Fruit fly (Drosophila melanogaster) whole organism, embryonic: ENCODE measurements around the gene defl.

Experiments
- Atf-2 ChIP-seq: fragments of 200-800 bp; sonication (Bioruptor generic); optimal IDR thresholded peaks from 2 replicates; lab custom pipeline; 2016; ENCODE audit warnings: missing biosample characterization, missing genetic modification characterization
- BEAF-32 ChIP-seq: fragments of 200-800 bp; sonication (Bioruptor generic); optimal IDR thresholded peaks from 3 replicates; lab custom pipeline; 2017; ENCODE audit warnings: missing biosample characterization, missing genetic modification characterization, mild to moderate bottlenecking, moderate library complexity, missing genetic modification reagents
- CG11696 ChIP-seq: fragments of 200-800 bp; sonication (Bioruptor generic); IDR thresholded peaks from 2 replicates; pipeline ENCODE4 v1.3.6; 2022; ENCODE audit warnings: missing biosample characterization, missing genetic modification characterization
- CG13775 ChIP-seq: fragments of 200-800 bp; sonication (Bioruptor generic); optimal IDR thresholded peaks from 3 replicates; lab custom pipeline; 2017; ENCODE audit warnings: missing biosample characterization, mild to moderate bottlenecking, missing genetic modification characterization
- CG14667 ChIP-seq: fragments of 200-800 bp; sonication (Bioruptor generic); IDR thresholded peaks from 2 replicates; pipeline ENCODE4 v1.3.6; 2022; ENCODE audit warnings: missing biosample characterization, missing genetic modification characterization
- CG1832 ChIP-seq: fragments of 200-800 bp; sonication (Bioruptor generic); optimal IDR thresholded peaks from 2 replicates; lab custom pipeline; 2017; ENCODE audit warnings: missing biosample characterization, mild to moderate bottlenecking, missing genetic modification characterization, inconsistent platforms
- CG18764 ChIP-seq: fragments of 200-800 bp; sonication (Bioruptor generic); optimal IDR thresholded peaks from 3 replicates; lab custom pipeline; 2016; ENCODE audit warnings: missing biosample characterization, missing genetic modification characterization
- CG31365 ChIP-seq: fragments of 200-800 bp; sonication (Bioruptor generic); optimal IDR thresholded peaks from 2 replicates; lab custom pipeline; 2018; ENCODE audit warnings: missing biosample characterization, mild to moderate bottlenecking, missing genetic modification characterization
- CG31441 ChIP-seq: fragments of 200-800 bp; sonication (Bioruptor generic); IDR thresholded peaks from 2 replicates; pipeline ENCODE4 v1.3.6; 2022; ENCODE audit warnings: missing biosample characterization, missing genetic modification characterization
- CG32532 ChIP-seq: fragments of 200-800 bp; sonication (Bioruptor generic); IDR thresholded peaks from 2 replicates; pipeline ENCODE4 v1.3.6; 2022; ENCODE audit warnings: missing biosample characterization, missing genetic modification characterization
- CG34224 ChIP-seq: fragments of 200-800 bp; sonication (Bioruptor generic); IDR thresholded peaks from 3 replicates; pipeline ENCODE4 v1.3.6; 2022; ENCODE audit warnings: missing biosample characterization, missing genetic modification characterization; ENCODE audit not compliant: partially characterized antibody
- CG3847 ChIP-seq: fragments of 200-800 bp; sonication (Bioruptor generic); IDR thresholded peaks from 2 replicates; pipeline ENCODE4 v1.3.6; 2022; ENCODE audit warnings: missing biosample characterization, missing genetic modification characterization
- CG4282 ChIP-seq: fragments of 200-800 bp; sonication (Bioruptor generic); optimal IDR thresholded peaks from 2 replicates; lab custom pipeline; 2016; ENCODE audit warnings: missing biosample characterization, missing genetic modification characterization
- CG4404 ChIP-seq: fragments of 200-800 bp; sonication (Bioruptor generic); IDR thresholded peaks from 2 replicates; pipeline ENCODE4 v1.3.6; 2022; ENCODE audit warnings: missing biosample characterization, missing genetic modification characterization
- CG6765 ChIP-seq: fragments of 200-800 bp; sonication (Bioruptor generic); optimal IDR thresholded peaks from 3 replicates; lab custom pipeline; 2017; ENCODE audit warnings: missing biosample characterization, mild to moderate bottlenecking, missing genetic modification characterization
- CG7372 ChIP-seq: fragments of 200-800 bp; sonication (Bioruptor generic); IDR thresholded peaks from 2 replicates; pipeline ENCODE4 v1.3.6; 2022; ENCODE audit warnings: missing biosample characterization, missing genetic modification characterization
- Dbx ChIP-seq: fragments of 200-800 bp; sonication (Bioruptor generic); IDR thresholded peaks from 3 replicates; pipeline ENCODE4 v1.3.6; 2022; ENCODE audit warnings: missing biosample characterization, missing genetic modification characterization
- H2.0 ChIP-seq: fragments of 200-800 bp; sonication (Bioruptor generic); IDR thresholded peaks from 2 replicates; pipeline ENCODE4 v1.3.6; 2022; ENCODE audit warnings: missing biosample characterization, missing genetic modification characterization
- HLH3B ChIP-seq: fragments of 200-800 bp; sonication (Bioruptor generic); IDR thresholded peaks from 2 replicates; pipeline ENCODE4 v1.3.6; 2022; ENCODE audit warnings: missing biosample characterization, missing genetic modification characterization
- HLHmδ ChIP-seq: fragments of 200-800 bp; sonication (Bioruptor generic); optimal IDR thresholded peaks from 2 replicates; lab custom pipeline; 2018; ENCODE audit warnings: missing biosample characterization, mild to moderate bottlenecking, missing genetic modification characterization, moderate library complexity
- Hand ChIP-seq: fragments of 200-800 bp; sonication (Bioruptor generic); optimal IDR thresholded peaks from 2 replicates; lab custom pipeline; 2017; ENCODE audit warnings: mild to moderate bottlenecking, missing biosample characterization, missing genetic modification reagents, missing genetic modification characterization
- Jarid2 ChIP-seq: fragments of 200-800 bp; sonication (Bioruptor generic); optimal IDR thresholded peaks from 3 replicates; lab custom pipeline; 2017; ENCODE audit warnings: mild to moderate bottlenecking, missing biosample characterization, missing genetic modification reagents, missing genetic modification characterization
- Nf-YA ChIP-seq: fragments of 200-800 bp; sonication (Bioruptor generic); IDR thresholded peaks from 2 replicates; pipeline ENCODE4 v1.3.6; 2022; ENCODE audit warnings: missing biosample characterization, missing genetic modification characterization
- Nf-YB ChIP-seq: fragments of 200-800 bp; sonication (Bioruptor generic); optimal IDR thresholded peaks from 3 replicates; lab custom pipeline; 2019; ENCODE audit warnings: missing biosample characterization, mild to moderate bottlenecking, missing genetic modification characterization, moderate library complexity
- Oaz ChIP-seq: fragments of 200-800 bp; sonication (Bioruptor generic); IDR thresholded peaks from 2 replicates; pipeline ENCODE4 v1.3.6; 2022; ENCODE audit warnings: missing biosample characterization, missing genetic modification characterization
- Pdp1 ChIP-seq, 2 experiments: fragments of 200-800 bp; sonication (Bioruptor generic); optimal IDR thresholded peaks; 3 replicates each; lab custom pipeline; 2016; ENCODE audit warnings: missing biosample characterization in 2 of 2, missing genetic modification characterization in 2 of 2, mild to moderate bottlenecking in 1 of 2, moderate library complexity in 1 of 2
- YL-1 ChIP-seq: fragments of 200-800 bp; sonication (Bioruptor generic); optimal IDR thresholded peaks from 3 replicates; lab custom pipeline; 2017; ENCODE audit warnings: missing biosample characterization, mild to moderate bottlenecking, missing genetic modification characterization
- corto ChIP-seq: fragments of 200-800 bp; sonication (Bioruptor generic); optimal IDR thresholded peaks from 2 replicates; lab custom pipeline; 2016; ENCODE audit warnings: missing biosample characterization, mild to moderate bottlenecking, missing genetic modification characterization, moderate library complexity
- insv ChIP-seq, 2 experiments: fragments of 200-800 bp; sonication (Bioruptor generic); optimal IDR thresholded peaks; 3 replicates each; lab custom pipeline; 2016 to 2018; ENCODE audit warnings: missing biosample characterization in 2 of 2, missing genetic modification characterization in 2 of 2
- klu ChIP-seq: fragments of 200-800 bp; sonication (Bioruptor generic); IDR thresholded peaks from 2 replicates; pipeline ENCODE4 v1.3.6; 2022; ENCODE audit warnings: missing biosample characterization, missing genetic modification characterization
- kni ChIP-seq: fragments of 200-800 bp; sonication (Bioruptor generic); optimal IDR thresholded peaks from 3 replicates; lab custom pipeline; 2017; ENCODE audit warnings: mild to moderate bottlenecking, missing biosample characterization, missing genetic modification reagents, missing genetic modification characterization
- org-1 ChIP-seq: fragments of 200-800 bp; sonication (Bioruptor generic); optimal IDR thresholded peaks from 2 replicates; lab custom pipeline; 2017; ENCODE audit warnings: missing biosample characterization, missing genetic modification characterization
- pb ChIP-seq: fragments of 200-800 bp; sonication (Bioruptor generic); optimal IDR thresholded peaks from 3 replicates; lab custom pipeline; 2016; ENCODE audit warnings: missing biosample characterization, missing genetic modification characterization
- sr ChIP-seq: fragments of 200-800 bp; sonication (Bioruptor generic); IDR thresholded peaks from 3 replicates; pipeline ENCODE4 v1.3.6; 2022; ENCODE audit warnings: missing biosample characterization, missing genetic modification characterization
- ssp ChIP-seq: fragments of 200-800 bp; sonication (Bioruptor generic); IDR thresholded peaks from 2 replicates; pipeline ENCODE4 v1.3.6; 2022; ENCODE audit warnings: missing biosample characterization, missing genetic modification characterization
- stwl ChIP-seq: fragments of 200-800 bp; sonication (Bioruptor generic); optimal IDR thresholded peaks from 3 replicates; lab custom pipeline; 2018; ENCODE audit warnings: missing biosample characterization, mild to moderate bottlenecking, missing genetic modification characterization, moderate library complexity
- tin ChIP-seq: fragments of 200-800 bp; sonication (Bioruptor generic); optimal IDR thresholded peaks from 3 replicates; lab custom pipeline; 2016; ENCODE audit warnings: missing biosample characterization, missing genetic modification characterization
- tll ChIP-seq, 2 experiments: fragments of 200-800 bp in 1 of 2; fragments of >200 bp in 1 of 2; sonication (Bioruptor generic) in 1 of 2; optimal IDR thresholded peaks; 2 replicates each; lab custom pipeline; 2017 to 2019; ENCODE audit warnings: missing biosample characterization in 2 of 2, missing genetic modification characterization in 2 of 2, mild to moderate bottlenecking in 1 of 2, moderate library complexity in 1 of 2

The defl gene

dm6 chr3L:9696650-9697526 is 26.3 kb upstream of the defl start, which contains the start of gene Prps (continued):
- TF ChIP-seq tll (GFP tag; optimal IDR thresholded peaks at IDR 0.05; lab: Kevin White, UChicago) = no peak
- peak; percentile 52 for TF ChIP-seq CG6765 (GFP tag; lab: Kevin White, UChicago)
- peak; percentile 31; the same call in 1 of the 3 replicates for TF ChIP-seq CG34224 (GFP tag; lab: Robert Waterston, UW)
- TF ChIP-seq CG13775 (GFP tag; lab: Kevin White, UChicago) = peak; percentile 51
- TF ChIP-seq CG32532 = peak; percentile 90
- TF ChIP-seq pb (GFP tag; lab: Kevin White, UChicago) = peak; percentile 80
- TF ChIP-seq Atf-2 (GFP tag; lab: Kevin White, UChicago) = peak; percentile 67
- peak; percentile 84 for TF ChIP-seq tin (GFP tag; lab: Kevin White, UChicago)
- TF ChIP-seq corto (GFP tag; lab: Kevin White, UChicago) = peak; percentile 53
- no peak for TF ChIP-seq BEAF-32 (GFP tag; lab: Kevin White, UChicago)
- TF ChIP-seq HLH3B = peak; percentile 87
- TF ChIP-seq CG1832 (GFP tag; lab: Kevin White, UChicago) = no peak
- no peak; the same call in 1 of the 2 replicates for TF ChIP-seq Oaz (GFP tag; lab: Robert Waterston, UW)
- TF ChIP-seq klu = no peak
- peak; percentile 54 for TF ChIP-seq CG18764 (GFP tag; lab: Kevin White, UChicago)
- peak; percentile 66 for TF ChIP-seq kni (GFP tag; lab: Kevin White, UChicago)
- TF ChIP-seq Jarid2 (GFP tag; lab: Kevin White, UChicago) = peak; percentile 35
- peak; percentile 74 for TF ChIP-seq org-1 (GFP tag; lab: Kevin White, UChicago)
- peak; percentile 79 for TF ChIP-seq H2.0 (GFP tag; lab: Robert Waterston, UW)
- TF ChIP-seq stwl (tag; lab: Kevin White, UChicago) = no peak
- peak; percentile 60 for TF ChIP-seq CG3847 (GFP tag; lab: Robert Waterston, UW)
- TF ChIP-seq Dbx (GFP tag; lab: Robert Waterston, UW) = peak; percentile 82
- no peak; the same call in 1 of the 2 replicates for TF ChIP-seq Nf-YA (GFP tag; lab: Robert Waterston, UW)
- peak; percentile 52 for TF ChIP-seq ssp (GFP tag; lab: Robert Waterston, UW)
- peak; percentile 82 for TF ChIP-seq Hand (GFP tag; lab: Kevin White, UChicago)
- no peak for TF ChIP-seq HLHmδ (GFP tag; lab: Kevin White, UChicago)
- TF ChIP-seq insv (GFP tag; optimal IDR thresholded peaks at IDR 0.05; lab: Kevin White, UChicago) = no peak
- TF ChIP-seq CG31441 = peak; percentile 67
- TF ChIP-seq YL-1 (GFP tag; lab: Kevin White, UChicago) = peak; percentile 29
- peak; percentile 81 for TF ChIP-seq CG31365

dm6 chr3L:9697527-9697883 is 25.7 kb upstream of the defl start:
- TF ChIP-seq Nf-YB (GFP tag; lab: Kevin White, UChicago) (peak; percentile 56), Pdp1 (GFP tag; optimal IDR thresholded peaks at IDR 0.05; lab: Kevin White, UChicago) (peak in 1 of 2 experiments; percentile 94), CG11696 (GFP tag; lab: Robert Waterston, UW) (no peak), CG7372 (GFP tag; lab: Robert Waterston, UW) (0 out of 2 replicates have a peak, but pooled peaks have one; percentile 33), CG4404 (no peak), CG4282 (GFP tag; lab: Kevin White, UChicago) (no peak), sr (GFP tag; lab: Robert Waterston, UW) (no peak), CG14667 (no peak)
